Worm (Caenorhabditis elegans) whole organism, L4/young adult: ENCODE data around the gene F53A2.11.

Experiments
- dao-5 ChIP-seq: sonication (generic microtip); optimal IDR thresholded peaks from 2 replicates; lab custom pipeline; 2016; ENCODE audit warnings: missing genotype, missing genetic modification characterization, moderate library complexity, missing compliant biosample characterization
- him-1 ChIP-seq: sonication (generic microtip); optimal IDR thresholded peaks from 2 replicates; lab custom pipeline; 2016; ENCODE audit warnings: missing genotype, missing genetic modification reagents, missing genetic modification characterization, missing compliant biosample characterization

ce11 chrIII:13350964-13351363 lies 28.5 kb upstream of the F53A2.11 start:
- TF ChIP-seq dao-5 (tag; lab: Kevin White, UChicago) (no peak), him-1 (tag; lab: Kevin White, UChicago) (no peak)
